Worm (Caenorhabditis elegans) whole organism, L4 larva: Measurements from ENCODE around the gene ZK617.26.
A peak's percentile ranks its signal among the peaks of the same experiment; 100 is the strongest.

ENCODE experiments used
- D1046.2 ChIP-seq: fragments of 200-800 bp; sonication (Bioruptor generic); IDR thresholded peaks from 2 replicates; pipeline ENCODE4 v1.3.6; 2022; ENCODE audit warnings: missing genetic modification characterization, missing compliant biosample characterization
- F37D6.2 ChIP-seq: sonication (generic microtip); optimal IDR thresholded peaks from 2 replicates; lab custom pipeline; 2016; ENCODE audit warnings: mild to moderate bottlenecking, missing genetic modification characterization, missing compliant biosample characterization
- F44E2.7 ChIP-seq: fragments of 200-800 bp; sonication (Bioruptor generic); IDR thresholded peaks from 2 replicates; pipeline ENCODE4 v2.1.2; 2022; ENCODE audit warnings: missing genetic modification characterization, missing compliant biosample characterization
- F49E8.2 ChIP-seq: sonication (generic microtip); optimal IDR thresholded peaks from 2 replicates; lab custom pipeline; 2016; ENCODE audit warnings: missing compliant biosample characterization, mild to moderate bottlenecking, missing genetic modification characterization, borderline replicate concordance
- R02D3.7 ChIP-seq: fragments of 150-350 bp; sonication (generic microtip); optimal IDR thresholded peaks from 3 replicates; lab custom pipeline; 2014; ENCODE audit warnings: missing biosample characterization, missing genetic modification characterization
- T26A8.4 ChIP-seq: fragments of 200-800 bp; sonication (Bioruptor generic); IDR thresholded peaks from 2 replicates; pipeline ENCODE4 v1.3.6; 2022; ENCODE audit warnings: missing genetic modification characterization, missing compliant biosample characterization
- aly-2 ChIP-seq: sonication (generic microtip); optimal IDR thresholded peaks from 2 replicates; lab custom pipeline; 2018; ENCODE audit warnings: missing biosample characterization, missing genetic modification characterization
- arid-1 ChIP-seq: fragments of 200-800 bp; sonication (Bioruptor generic); conservative IDR thresholded peaks from 2 replicates; pipeline ENCODE4 v1.3.6; 2022; ENCODE audit warnings: missing genetic modification reagents, missing genetic modification characterization, missing compliant biosample characterization
- attf-4 ChIP-seq: sonication (generic microtip); optimal IDR thresholded peaks from 3 replicates; lab custom pipeline; 2017; ENCODE audit warnings: missing biosample characterization, missing genetic modification characterization
- ceh-20 ChIP-seq: fragments of 200-800 bp; sonication (Bioruptor generic); IDR thresholded peaks from 2 replicates; pipeline ENCODE4 v1.3.6; 2022; ENCODE audit warnings: missing genetic modification reagents, missing genetic modification characterization, missing compliant biosample characterization
- ceh-28 ChIP-seq: fragments of 150-350 bp; optimal IDR thresholded peaks from 2 replicates; lab custom pipeline; 2014; ENCODE audit warnings: missing biosample characterization, missing genetic modification reagents, missing genetic modification characterization
- ceh-44 ChIP-seq: fragments of 200-800 bp; sonication (Bioruptor generic); IDR thresholded peaks from 2 replicates; pipeline ENCODE4 v1.3.6; 2022; ENCODE audit warnings: missing genetic modification reagents, missing genetic modification characterization, missing compliant biosample characterization
- ceh-82 ChIP-seq: sonication (generic microtip); optimal IDR thresholded peaks from 2 replicates; lab custom pipeline; 2017; ENCODE audit warnings: missing biosample characterization, missing genetic modification characterization
- cey-2 ChIP-seq: sonication (generic microtip); optimal IDR thresholded peaks from 3 replicates; lab custom pipeline; 2017; ENCODE audit warnings: missing genetic modification characterization, mild to moderate bottlenecking, missing compliant biosample characterization, antibody characterized with exemption, borderline replicate concordance; ENCODE audit not compliant: insufficient read depth
- ctbp-1 ChIP-seq: fragments of 200-800 bp; sonication (Bioruptor generic); IDR thresholded peaks from 2 replicates; pipeline ENCODE4 v1.3.6; 2022; ENCODE audit warnings: missing genetic modification reagents, missing genetic modification characterization, missing compliant biosample characterization
- daf-8 ChIP-seq: fragments of 200-800 bp; sonication (Bioruptor generic); IDR thresholded peaks from 2 replicates; pipeline ENCODE4 v1.3.6; 2022; ENCODE audit warnings: missing genetic modification characterization, missing compliant biosample characterization
- dmd-8 ChIP-seq: fragments of 200-800 bp; sonication (Bioruptor generic); IDR thresholded peaks from 2 replicates; pipeline ENCODE4 v1.3.6; 2022; ENCODE audit warnings: missing genetic modification characterization, missing compliant biosample characterization
- dmd-9 ChIP-seq: fragments of 200-800 bp; sonication (Bioruptor generic); IDR thresholded peaks from 2 replicates; pipeline ENCODE4 v1.3.6; 2022; ENCODE audit warnings: missing genetic modification reagents, missing genetic modification characterization, missing compliant biosample characterization
- egl-27 ChIP-seq: sonication (generic microtip); optimal IDR thresholded peaks from 3 replicates; lab custom pipeline; 2017; ENCODE audit warnings: missing biosample characterization, missing genetic modification reagents, missing genetic modification characterization
- gei-8 ChIP-seq: fragments of 200-800 bp; sonication (Bioruptor generic); optimal IDR thresholded peaks from 2 replicates; lab custom pipeline; 2018; ENCODE audit warnings: mild to moderate bottlenecking, missing genetic modification characterization, missing compliant biosample characterization
- hif-1 ChIP-seq, 2 experiments: sonication (generic microtip); optimal IDR thresholded peaks; 2 replicates each; lab custom pipeline; 2016 to 2017; ENCODE audit warnings: missing compliant biosample characterization in 2 of 2, missing genetic modification characterization in 2 of 2, missing genetic modification reagents in 2 of 2, missing genotype in 2 of 2, mild to moderate bottlenecking in 1 of 2
- hmg-1.1 ChIP-seq: fragments of 200-800 bp; sonication (Bioruptor generic); IDR thresholded peaks from 2 replicates; pipeline ENCODE4 v1.3.6; 2022; ENCODE audit warnings: missing genetic modification reagents, missing genetic modification characterization, missing compliant biosample characterization
- jun-1 ChIP-seq: fragments of 150-350 bp; optimal IDR thresholded peaks from 2 replicates; lab custom pipeline; 2014; ENCODE audit warnings: missing biosample characterization, missing genetic modification reagents, missing genetic modification characterization
- lin-1 ChIP-seq: fragments of 200-800 bp; sonication (Bioruptor generic); IDR thresholded peaks from 2 replicates; pipeline ENCODE4 v1.3.6; 2022; ENCODE audit warnings: missing genetic modification reagents, missing genetic modification characterization, missing compliant biosample characterization
- lin-13 ChIP-seq: fragments of 150-350 bp; optimal IDR thresholded peaks from 2 replicates; lab custom pipeline; 2014; ENCODE audit warnings: missing biosample characterization, missing genetic modification reagents, missing genetic modification characterization
- lin-38 ChIP-seq: fragments of 200-800 bp; sonication (Bioruptor generic); IDR thresholded peaks from 2 replicates; pipeline ENCODE4 v1.3.6; 2022; ENCODE audit warnings: missing genetic modification reagents, missing genetic modification characterization, missing compliant biosample characterization
- lir-3 ChIP-seq: sonication (generic microtip); optimal IDR thresholded peaks from 2 replicates; lab custom pipeline; 2016; ENCODE audit warnings: mild to moderate bottlenecking, missing genetic modification characterization, missing compliant biosample characterization
- mdl-1 ChIP-seq, 2 experiments: fragments of 150-350 bp in 1 of 2; sonication (generic microtip) in 1 of 2; optimal IDR thresholded peaks; 2 replicates each; lab custom pipeline; 2014 to 2017; ENCODE audit warnings: missing biosample characterization in 2 of 2, missing genetic modification characterization in 2 of 2
- mdt-29 ChIP-seq: fragments of 200-800 bp; sonication (Bioruptor generic); IDR thresholded peaks from 2 replicates; pipeline ENCODE4 v1.3.6; 2022; ENCODE audit warnings: missing genetic modification reagents, missing genetic modification characterization, missing compliant biosample characterization
- mep-1 ChIP-seq: fragments of 150-350 bp; sonication (generic microtip); optimal IDR thresholded peaks from 3 replicates; lab custom pipeline; 2014; ENCODE audit warnings: missing biosample characterization, missing genetic modification characterization
- mes-2 ChIP-seq: sonication (generic microtip); optimal IDR thresholded peaks from 2 replicates; lab custom pipeline; 2016; ENCODE audit warnings: missing genotype, mild to moderate bottlenecking, missing genetic modification characterization, missing compliant biosample characterization; ENCODE audit not compliant: poor library complexity, severe bottlenecking
- nhr-11 ChIP-seq: fragments of 150-350 bp; optimal IDR thresholded peaks from 2 replicates; lab custom pipeline; 2014; ENCODE audit warnings: missing biosample characterization, missing genetic modification characterization
- nhr-111 ChIP-seq: fragments of 200-800 bp; sonication (Bioruptor generic); optimal IDR thresholded peaks from 2 replicates; lab custom pipeline; 2018; ENCODE audit warnings: mild to moderate bottlenecking, missing genetic modification characterization, missing compliant biosample characterization
- nhr-25 ChIP-seq: sonication (generic microtip); optimal IDR thresholded peaks from 2 replicates; lab custom pipeline; 2017; ENCODE audit warnings: missing genetic modification characterization, mild to moderate bottlenecking, missing compliant biosample characterization, antibody characterized with exemption, moderate library complexity, borderline replicate concordance; ENCODE audit not compliant: insufficient read depth
- nhr-41 ChIP-seq: fragments of 200-800 bp; sonication (Bioruptor generic); IDR thresholded peaks from 2 replicates; pipeline ENCODE4 v1.3.6; 2022; ENCODE audit warnings: missing genetic modification reagents, missing genetic modification characterization, missing compliant biosample characterization
- nhr-48 ChIP-seq: sonication (generic microtip); optimal IDR thresholded peaks from 2 replicates; lab custom pipeline; 2016; ENCODE audit warnings: mild to moderate bottlenecking, missing genetic modification characterization, missing compliant biosample characterization
- nhr-76 ChIP-seq: fragments of 150-350 bp; optimal IDR thresholded peaks from 2 replicates; lab custom pipeline; 2014; ENCODE audit warnings: missing biosample characterization, missing genetic modification characterization
- php-3 ChIP-seq: fragments of 200-800 bp; sonication (Bioruptor generic); IDR thresholded peaks from 2 replicates; pipeline ENCODE4 v1.3.6; 2022; ENCODE audit warnings: missing genetic modification reagents, missing genetic modification characterization, missing compliant biosample characterization
- rbr-2 ChIP-seq: sonication (generic microtip); optimal IDR thresholded peaks from 2 replicates; lab custom pipeline; 2016; ENCODE audit warnings: missing genotype, missing genetic modification characterization, missing compliant biosample characterization
- saeg-2 ChIP-seq: fragments of 200-800 bp; sonication (Bioruptor generic); IDR thresholded peaks from 2 replicates; pipeline ENCODE4 v1.3.6; 2022; ENCODE audit warnings: missing genetic modification reagents, missing genetic modification characterization, missing compliant biosample characterization
- sdz-12 ChIP-seq: fragments of 200-800 bp; sonication (Bioruptor generic); optimal IDR thresholded peaks from 2 replicates; lab custom pipeline; 2018; ENCODE audit warnings: mild to moderate bottlenecking, missing genetic modification characterization, missing compliant biosample characterization
- snpc-4 ChIP-seq: fragments of 150-350 bp; optimal IDR thresholded peaks from 2 replicates; lab custom pipeline; 2014; ENCODE audit warnings: missing biosample characterization, missing genetic modification characterization
- spr-3 ChIP-seq: fragments of 200-800 bp; sonication (Bioruptor generic); optimal IDR thresholded peaks from 2 replicates; lab custom pipeline; 2018; ENCODE audit warnings: mild to moderate bottlenecking, missing genetic modification characterization, missing compliant biosample characterization
- tag-97 ChIP-seq: fragments of 200-800 bp; sonication (Bioruptor generic); IDR thresholded peaks from 2 replicates; pipeline ENCODE4 v1.3.6; 2022; ENCODE audit warnings: missing genetic modification characterization, missing compliant biosample characterization
- unc-39 ChIP-seq: sonication (generic microtip); optimal IDR thresholded peaks from 2 replicates; lab custom pipeline; 2017; ENCODE audit warnings: missing biosample characterization, missing genetic modification characterization
- unc-62 ChIP-seq, 3 experiments: fragments of 150-350 bp in 1 of 3; sonication (generic microtip); optimal IDR thresholded peaks in 2 of 3; peaks in 1 of 3; 1 replicate in 1 of 3; 2 replicates in 2 of 3; lab custom pipeline; 2014 to 2017; ENCODE audit warnings: missing biosample characterization in 3 of 3, missing genetic modification characterization in 3 of 3, missing genetic modification reagents in 3 of 3, missing genotype in 1 of 3
- vab-7 ChIP-seq: fragments of 200-800 bp; sonication (Bioruptor generic); IDR thresholded peaks from 2 replicates; pipeline ENCODE4 v1.3.6; 2022; ENCODE audit warnings: missing genetic modification reagents, missing genetic modification characterization, missing compliant biosample characterization
- ztf-11 ChIP-seq: fragments of 150-350 bp; optimal IDR thresholded peaks from 2 replicates; lab custom pipeline; 2014; ENCODE audit warnings: missing biosample characterization, missing genetic modification characterization

The ZK617.26 gene

DNA sequence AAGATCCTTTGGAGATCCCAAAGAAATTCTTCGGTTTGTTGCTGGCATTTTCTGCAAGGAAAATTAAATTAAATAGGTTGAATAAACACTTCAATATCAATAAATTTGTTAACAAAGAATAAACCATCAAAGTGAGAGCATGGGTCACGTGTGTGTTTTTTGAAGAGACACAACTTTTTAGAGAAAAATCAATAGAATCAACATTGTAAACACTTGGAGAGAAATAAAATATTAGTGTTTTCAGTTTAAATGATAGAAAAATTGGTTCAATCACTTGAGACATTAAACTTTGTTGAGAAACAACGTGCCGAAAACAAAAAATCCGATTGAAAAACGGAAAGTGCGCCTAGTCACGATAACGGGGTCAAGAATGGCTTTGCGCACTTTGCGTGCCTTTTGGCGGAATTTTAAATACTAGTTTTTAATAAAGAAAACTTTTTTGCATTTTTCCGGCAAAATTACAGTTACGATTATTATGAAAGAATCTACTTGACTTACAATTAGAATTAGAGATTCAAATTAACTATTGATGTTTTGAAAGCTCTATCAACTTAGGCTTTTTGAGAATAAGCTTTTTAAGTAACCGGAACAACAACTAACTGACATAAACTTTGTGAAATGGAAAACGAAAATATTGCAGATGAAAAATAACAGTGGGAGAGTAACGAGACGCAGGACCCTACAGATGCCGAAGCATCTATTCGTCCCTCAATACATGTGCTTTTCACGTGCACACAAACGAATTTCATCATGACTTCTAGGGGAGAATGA is 49.1 kb downstream of the ZK617.26 start, which contains the start of gene ZK829.7 (continued):
- TF ChIP-seq nhr-25 (no peak), dmd-9 (GFP tag; lab: Robert Waterston, UW) (no peak), F37D6.2 (tag; lab: Kevin White, UChicago) (peak; percentile 43), ztf-11 (tag; lab: Kevin White, UChicago) (no peak), ceh-20 (GFP tag; lab: Robert Waterston, UW) (no peak), tag-97 (GFP tag; lab: Robert Waterston, UW) (no peak), hmg-1.1 (GFP tag; lab: Robert Waterston, UW) (no peak; the same call in 1 of the 2 replicates), ceh-28 (tag; lab: Kevin White, UChicago) (no peak), egl-27 (tag; lab: Kevin White, UChicago) (no peak), vab-7 (GFP tag; lab: Robert Waterston, UW) (no peak), T26A8.4 (GFP tag; lab: Robert Waterston, UW) (peak; percentile 52; the same call in 1 of the 2 replicates), D1046.2 (no peak), mes-2 (tag; lab: Kevin White, UChicago) (no peak), nhr-111 (GFP tag; lab: Kevin White, UChicago) (no peak), mdl-1 (tag; optimal IDR thresholded peaks at IDR 0.05; lab: Kevin White, UChicago) (peak in 1 of 2 experiments; percentile 10), R02D3.7 (tag; lab: Kevin White, UChicago) (no peak), cey-2 (tag; lab: Kevin White, UChicago) (no peak), attf-4 (tag; lab: Kevin White, UChicago) (no peak), F44E2.7 (no peak), lir-3 (no peak), mep-1 (tag; lab: Kevin White, UChicago) (no peak), nhr-48 (peak; percentile 53), nhr-11 (tag; lab: Kevin White, UChicago) (no peak), gei-8 (GFP tag; lab: Kevin White, UChicago) (no peak), snpc-4 (tag; lab: Kevin White, UChicago) (no peak), ceh-82 (tag; lab: Kevin White, UChicago) (no peak), F49E8.2 (no peak), lin-13 (GFP tag; lab: Kevin White, UChicago) (no peak), nhr-76 (tag; lab: Kevin White, UChicago) (no peak), lin-38 (GFP tag; lab: Robert Waterston, UW) (no peak; the same call in 1 of the 2 replicates), saeg-2 (no peak), unc-39 (tag; lab: Kevin White, UChicago) (no peak), nhr-41 (no peak), unc-62 (GFP tag; optimal IDR thresholded peaks at IDR 0.05 in 1 of 2; lab: Kevin White, UChicago) (peak in 1 of 2 experiments; percentile 96), unc-62 (tag; optimal IDR thresholded peaks at IDR 0.05; lab: Kevin White, UChicago) (no peak), daf-8 (GFP tag; lab: Robert Waterston, UW) (no peak), jun-1 (peak; percentile 44), spr-3 (GFP tag; lab: Kevin White, UChicago) (no peak), sdz-12 (GFP tag; lab: Kevin White, UChicago) (no peak), arid-1 (GFP tag; lab: Robert Waterston, UW) (0 out of 2 replicates have a peak, but pooled peaks have one; percentile 21), ctbp-1 (GFP tag; lab: Robert Waterston, UW) (no peak), dmd-8 (GFP tag; lab: Robert Waterston, UW) (no peak), mdt-29 (GFP tag; lab: Robert Waterston, UW) (no peak), ceh-44 (GFP tag; lab: Robert Waterston, UW) (no peak), lin-1 (GFP tag; lab: Robert Waterston, UW) (no peak), hif-1 (tag; optimal IDR thresholded peaks at IDR 0.05; lab: Kevin White, UChicago) (peak; percentile 3 to 80), rbr-2 (tag; lab: Kevin White, UChicago) (peak; percentile 71), aly-2 (tag; lab: Kevin White, UChicago) (no peak), php-3 (GFP tag; lab: Robert Waterston, UW) (no peak)
